Fruit fly (Drosophila melanogaster) whole organism, embryonic: Measurements from ENCODE around the gene moody.

Experiments
- Asciz ChIP-seq: fragments of 200-800 bp; sonication (Bioruptor generic); optimal IDR thresholded peaks from 2 replicates; lab custom pipeline; 2017; ENCODE audit warnings: missing biosample characterization, mild to moderate bottlenecking, missing genetic modification characterization, missing genetic modification reagents
- CG10267 ChIP-seq: fragments of 200-800 bp; sonication (Bioruptor generic); optimal IDR thresholded peaks from 2 replicates; lab custom pipeline; 2018; ENCODE audit warnings: missing biosample characterization, mild to moderate bottlenecking, missing genetic modification characterization, moderate library complexity
- CG10462 ChIP-seq: fragments of 200-800 bp; sonication (Bioruptor generic); optimal IDR thresholded peaks from 2 replicates; lab custom pipeline; 2016; ENCODE audit warnings: missing biosample characterization, missing genetic modification characterization
- CG11247 ChIP-seq: fragments of 200-800 bp; sonication (Bioruptor generic); IDR thresholded peaks from 2 replicates; pipeline ENCODE4 v1.3.6; 2022; ENCODE audit warnings: missing biosample characterization, missing genetic modification characterization
- CG11560 ChIP-seq: fragments of 200-800 bp; sonication (Bioruptor generic); IDR thresholded peaks from 3 replicates; pipeline ENCODE4 v1.3.6; 2022; ENCODE audit warnings: missing biosample characterization, missing genetic modification characterization
- CG12299 ChIP-seq: fragments of 200-800 bp; sonication (Bioruptor generic); optimal IDR thresholded peaks from 2 replicates; lab custom pipeline; 2018; ENCODE audit warnings: missing biosample characterization, mild to moderate bottlenecking, missing genetic modification characterization
- CG13123 ChIP-seq: fragments of 200-800 bp; sonication (Bioruptor generic); optimal IDR thresholded peaks from 2 replicates; lab custom pipeline; 2016; ENCODE audit warnings: missing biosample characterization, missing genetic modification characterization
- CG13287 ChIP-seq: fragments of 200-800 bp; sonication (Bioruptor generic); IDR thresholded peaks from 2 replicates; pipeline ENCODE4 v1.3.6; 2022; ENCODE audit warnings: missing biosample characterization, missing genetic modification characterization; ENCODE audit not compliant: partially characterized antibody
- CG13296 ChIP-seq: fragments of 200-800 bp; sonication (Bioruptor generic); optimal IDR thresholded peaks from 3 replicates; lab custom pipeline; 2018; ENCODE audit warnings: missing biosample characterization, mild to moderate bottlenecking, missing genetic modification characterization
- CG13624 ChIP-seq: fragments of 200-800 bp; sonication (Bioruptor generic); optimal IDR thresholded peaks from 2 replicates; lab custom pipeline; 2016; ENCODE audit warnings: missing biosample characterization, missing genetic modification characterization
- CG14710 ChIP-seq: fragments of 200-800 bp; sonication (Bioruptor generic); optimal IDR thresholded peaks from 3 replicates; lab custom pipeline; 2019; ENCODE audit warnings: missing biosample characterization, mild to moderate bottlenecking, missing genetic modification characterization, moderate library complexity
- CG15514 ChIP-seq: fragments of 200-800 bp; sonication (Bioruptor generic); optimal IDR thresholded peaks from 3 replicates; lab custom pipeline; 2017; ENCODE audit warnings: missing biosample characterization, missing genetic modification characterization, mild to moderate bottlenecking, moderate library complexity, missing genetic modification reagents
- CG17328 ChIP-seq: fragments of 200-800 bp; sonication (Bioruptor generic); IDR thresholded peaks from 2 replicates; pipeline ENCODE4 v1.3.6; 2022; ENCODE audit warnings: missing biosample characterization, missing genetic modification characterization
- CG17612 ChIP-seq: fragments of 200-800 bp; sonication (Bioruptor generic); IDR thresholded peaks from 2 replicates; pipeline ENCODE4 v1.3.6; 2022; ENCODE audit warnings: missing biosample characterization, missing genetic modification characterization
- CG18011 ChIP-seq: fragments of 200-800 bp; sonication (Bioruptor generic); optimal IDR thresholded peaks from 2 replicates; lab custom pipeline; 2017; ENCODE audit warnings: missing biosample characterization, missing genetic modification characterization, mild to moderate bottlenecking, moderate library complexity, missing genotype
- CG18262 ChIP-seq: fragments of 200-800 bp; optimal IDR thresholded peaks from 3 replicates; lab custom pipeline; 2019; ENCODE audit warnings: missing biosample characterization, mild to moderate bottlenecking, missing genetic modification characterization, moderate library complexity
- CG2202 ChIP-seq: fragments of 200-800 bp; sonication (Bioruptor generic); optimal IDR thresholded peaks from 2 replicates; lab custom pipeline; 2018; ENCODE audit warnings: missing biosample characterization, mild to moderate bottlenecking, missing genetic modification characterization
- CG2678 ChIP-seq: fragments of 200-800 bp; sonication (Bioruptor generic); optimal IDR thresholded peaks from 3 replicates; lab custom pipeline; 2019; ENCODE audit warnings: missing biosample characterization, mild to moderate bottlenecking, missing genetic modification characterization, moderate library complexity
- CG32767 ChIP-seq: fragments of 200-800 bp; sonication (Bioruptor generic); IDR thresholded peaks from 2 replicates; pipeline ENCODE4 v1.3.6; 2022; ENCODE audit warnings: missing biosample characterization, missing genetic modification characterization
- CG33213 ChIP-seq: fragments of 200-800 bp; sonication (Bioruptor generic); optimal IDR thresholded peaks from 3 replicates; lab custom pipeline; 2016; ENCODE audit warnings: missing biosample characterization, missing genetic modification characterization
- CG42726 ChIP-seq: fragments of 200-800 bp; sonication (Bioruptor generic); IDR thresholded peaks from 2 replicates; pipeline ENCODE4 v1.3.6; 2022; ENCODE audit warnings: missing biosample characterization, missing genetic modification characterization; ENCODE audit not compliant: partially characterized antibody
- CG4404 ChIP-seq: fragments of 200-800 bp; sonication (Bioruptor generic); IDR thresholded peaks from 2 replicates; pipeline ENCODE4 v1.3.6; 2022; ENCODE audit warnings: missing biosample characterization, missing genetic modification characterization
- CG5953 ChIP-seq: fragments of 200-800 bp; sonication (Bioruptor generic); IDR thresholded peaks from 2 replicates; pipeline ENCODE4 v1.3.6; 2022; ENCODE audit warnings: missing biosample characterization, missing genetic modification characterization
- CG7372 ChIP-seq: fragments of 200-800 bp; sonication (Bioruptor generic); IDR thresholded peaks from 2 replicates; pipeline ENCODE4 v1.3.6; 2022; ENCODE audit warnings: missing biosample characterization, missing genetic modification characterization
- CG7745 ChIP-seq: fragments of 200-800 bp; sonication (Bioruptor generic); optimal IDR thresholded peaks from 2 replicates; lab custom pipeline; 2018; ENCODE audit warnings: missing biosample characterization, mild to moderate bottlenecking, missing genetic modification characterization, moderate library complexity
- CG7839 ChIP-seq: fragments of 200-800 bp; sonication (Bioruptor generic); optimal IDR thresholded peaks from 3 replicates; lab custom pipeline; 2018; ENCODE audit warnings: missing biosample characterization, mild to moderate bottlenecking, missing genetic modification characterization, moderate library complexity
- CG8388 ChIP-seq: fragments of 200-800 bp; sonication (Bioruptor generic); optimal IDR thresholded peaks from 2 replicates; lab custom pipeline; 2019; ENCODE audit warnings: missing biosample characterization, mild to moderate bottlenecking, missing genetic modification characterization, moderate library complexity
- CoRest ChIP-seq: fragments of 200-800 bp; sonication (Bioruptor generic); optimal IDR thresholded peaks from 3 replicates; lab custom pipeline; 2018; ENCODE audit warnings: missing biosample characterization, mild to moderate bottlenecking, missing genetic modification characterization, moderate library complexity
- CrebB ChIP-seq: fragments of 200-800 bp; sonication (Bioruptor generic); optimal IDR thresholded peaks from 3 replicates; lab custom pipeline; 2018; ENCODE audit warnings: missing biosample characterization, mild to moderate bottlenecking, missing genetic modification characterization
- Dbx ChIP-seq: fragments of 200-800 bp; sonication (Bioruptor generic); IDR thresholded peaks from 3 replicates; pipeline ENCODE4 v1.3.6; 2022; ENCODE audit warnings: missing biosample characterization, missing genetic modification characterization
- Dref ChIP-seq: fragments of 200-800 bp; sonication (Bioruptor generic); IDR thresholded peaks from 2 replicates; pipeline ENCODE4 v1.3.6; 2022; ENCODE audit warnings: missing biosample characterization, missing genetic modification characterization
- HLH54F ChIP-seq: fragments of 200-800 bp; sonication (Bioruptor generic); optimal IDR thresholded peaks from 3 replicates; lab custom pipeline; 2016; ENCODE audit warnings: missing biosample characterization, missing genetic modification characterization
- Hmx ChIP-seq: fragments of 200-800 bp; sonication (Bioruptor generic); optimal IDR thresholded peaks from 2 replicates; lab custom pipeline; 2016; ENCODE audit warnings: missing biosample characterization, missing genetic modification characterization
- Hr3 ChIP-seq: fragments of 200-800 bp; sonication (Bioruptor generic); optimal IDR thresholded peaks from 3 replicates; lab custom pipeline; 2016; ENCODE audit warnings: missing biosample characterization, missing genetic modification characterization
- Hr39 ChIP-seq: fragments of >200 bp; optimal IDR thresholded peaks from 2 replicates; lab custom pipeline; 2017
- MTF-1 ChIP-seq: fragments of 200-800 bp; sonication (Bioruptor generic); optimal IDR thresholded peaks from 2 replicates; lab custom pipeline; 2018; ENCODE audit warnings: missing biosample characterization, mild to moderate bottlenecking, missing genetic modification characterization, borderline replicate concordance
- Mrtf ChIP-seq: fragments of 200-800 bp; sonication (Bioruptor generic); IDR thresholded peaks from 3 replicates; pipeline ENCODE4 v1.3.6; 2022; ENCODE audit warnings: missing biosample characterization, missing genetic modification characterization
- Neu2 ChIP-seq: fragments of 200-800 bp; sonication (Bioruptor generic); optimal IDR thresholded peaks from 3 replicates; lab custom pipeline; 2016; ENCODE audit warnings: missing biosample characterization, missing genetic modification characterization, borderline replicate concordance
- Ssrp ChIP-seq: fragments of 200-800 bp; sonication (Bioruptor generic); optimal IDR thresholded peaks from 2 replicates; lab custom pipeline; 2018; ENCODE audit warnings: missing biosample characterization, mild to moderate bottlenecking, missing genetic modification characterization, moderate library complexity
- Trl ChIP-seq, 3 experiments: fragments of >200 bp in 2 of 3; fragments of 200-800 bp in 1 of 3; sonication (Bioruptor generic) in 1 of 3; optimal IDR thresholded peaks; 2 replicates in 1 of 3; 3 replicates in 2 of 3; lab custom pipeline; 2016 to 2017; ENCODE audit warnings: missing biosample characterization in 1 of 3, missing genetic modification characterization in 1 of 3
- ab ChIP-seq: fragments of 200-800 bp; sonication (Bioruptor generic); optimal IDR thresholded peaks from 2 replicates; lab custom pipeline; 2016; ENCODE audit warnings: missing biosample characterization, missing genetic modification characterization
- az2 ChIP-seq: fragments of 200-800 bp; sonication (Bioruptor generic); optimal IDR thresholded peaks from 3 replicates; lab custom pipeline; 2016; ENCODE audit warnings: missing biosample characterization, missing genetic modification characterization
- cg ChIP-seq: fragments of 200-800 bp; sonication (Bioruptor generic); optimal IDR thresholded peaks from 3 replicates; lab custom pipeline; 2019; ENCODE audit warnings: missing biosample characterization, mild to moderate bottlenecking, missing genetic modification characterization, moderate library complexity
- grn ChIP-seq: fragments of 200-800 bp; sonication (Bioruptor generic); optimal IDR thresholded peaks from 3 replicates; lab custom pipeline; 2017; ENCODE audit warnings: missing biosample characterization, missing genetic modification characterization
- hb ChIP-seq: fragments of 200-800 bp; sonication (Bioruptor generic); IDR thresholded peaks from 3 replicates; pipeline ENCODE4 v1.3.6; 2022; ENCODE audit warnings: missing biosample characterization, missing genetic modification characterization; ENCODE audit not compliant: partially characterized antibody
- p53 ChIP-seq: fragments of 200-800 bp; sonication (Bioruptor generic); optimal IDR thresholded peaks from 2 replicates; lab custom pipeline; 2016; ENCODE audit warnings: missing biosample characterization, missing genetic modification characterization
- ranshi ChIP-seq: fragments of 200-800 bp; sonication (Bioruptor generic); IDR thresholded peaks from 2 replicates; pipeline ENCODE4 v1.3.6; 2022; ENCODE audit warnings: missing biosample characterization, missing genetic modification characterization
- shn ChIP-seq: fragments of 200-800 bp; sonication (Bioruptor generic); optimal IDR thresholded peaks from 3 replicates; lab custom pipeline; 2016; ENCODE audit warnings: missing biosample characterization, missing genetic modification characterization
- tgo ChIP-seq: fragments of 200-800 bp; sonication (Bioruptor generic); IDR thresholded peaks from 3 replicates; pipeline ENCODE4 v1.3.6; 2022; ENCODE audit warnings: missing biosample characterization, missing genetic modification characterization
- unpg ChIP-seq: fragments of 200-800 bp; sonication (Bioruptor generic); optimal IDR thresholded peaks from 3 replicates; lab custom pipeline; 2018; ENCODE audit warnings: missing biosample characterization, mild to moderate bottlenecking, missing genetic modification characterization, moderate library complexity
- wek ChIP-seq: fragments of 200-800 bp; sonication (Bioruptor generic); optimal IDR thresholded peaks from 3 replicates; lab custom pipeline; 2018; ENCODE audit warnings: missing biosample characterization, mild to moderate bottlenecking, missing genetic modification characterization, moderate library complexity

The moody gene

dm6 chrX:2075846-2076377, 26.0 kb upstream of the moody start, which contains the start of gene CG4045:
Gene CG4045, minus strand, starts transcription at chrX:2075900.
- TF ChIP-seq CG10462 (GFP tag; lab: Kevin White, UChicago) (no peak), CG2678 (tag; lab: Kevin White, UChicago) (peak; percentile 39), Dref (no peak), HLH54F (no peak), CG17328 (GFP tag; lab: Robert Waterston, UW) (no peak), CG7372 (GFP tag; lab: Robert Waterston, UW) (no peak), CG18262 (tag; lab: Kevin White, UChicago) (peak; percentile 17), Hr39 (lab: Kevin White, UChicago) (no peak), CG4404 (no peak), CG32767 (no peak), Neu2 (no peak), tgo (GFP tag; lab: Robert Waterston, UW) (no peak), CG13287 (GFP tag; lab: Robert Waterston, UW) (peak; percentile 23), CG17612 (GFP tag; lab: Robert Waterston, UW) (no peak), hb (GFP tag; lab: Robert Waterston, UW) (no peak), CG13296 (no peak), ab (GFP tag; lab: Kevin White, UChicago) (no peak), ranshi (no peak), CG15514 (GFP tag; lab: Kevin White, UChicago) (peak; percentile 19), MTF-1 (GFP tag; lab: Kevin White, UChicago) (no peak), CG12299 (tag; lab: Kevin White, UChicago) (no peak), CG2202 (tag; lab: Kevin White, UChicago) (no peak), unpg (GFP tag; lab: Kevin White, UChicago) (peak; percentile 13), CG11560 (no peak), CG18011 (GFP tag; lab: Kevin White, UChicago) (no peak), CG42726 (GFP tag; lab: Robert Waterston, UW) (no peak), CG5953 (GFP tag; lab: Robert Waterston, UW) (no peak), CG8388 (GFP tag; lab: Kevin White, UChicago) (no peak), CG7745 (tag; lab: Kevin White, UChicago) (no peak), Trl (optimal IDR thresholded peaks at IDR 0.05; lab: Kevin White, UChicago) (no peak), Trl (GFP tag; optimal IDR thresholded peaks at IDR 0.05; lab: Kevin White, UChicago) (no peak), CG7839 (peak; percentile 39), Dbx (GFP tag; lab: Robert Waterston, UW) (no peak), CrebB (tag; lab: Kevin White, UChicago) (no peak), cg (no peak), wek (GFP tag; lab: Kevin White, UChicago) (peak; percentile 83), CG10267 (tag; lab: Kevin White, UChicago) (peak; percentile 19), CG13123 (GFP tag; lab: Kevin White, UChicago) (no peak), Hmx (no peak), CG33213 (GFP tag; lab: Kevin White, UChicago) (no peak), CG13624 (GFP tag; lab: Kevin White, UChicago) (no peak), Hr3 (GFP tag; lab: Kevin White, UChicago) (no peak), CoRest (peak; percentile 2), CG14710 (tag; lab: Kevin White, UChicago) (peak; percentile 12), az2 (GFP tag; lab: Kevin White, UChicago) (no peak), Mrtf (GFP tag; lab: Robert Waterston, UW) (no peak), grn (no peak), Ssrp (tag; lab: Kevin White, UChicago) (peak; percentile 21), shn (no peak), p53 (no peak), Asciz (GFP tag; lab: Kevin White, UChicago) (no peak), CG11247 (GFP tag; lab: Robert Waterston, UW) (no peak)
